Worm (Caenorhabditis elegans) whole organism, L1 larva: ENCODE data around the gene B0334.13.

Experiments
- ceh-82 ChIP-seq, 3 experiments: fragments of 150-350 bp in 1 of 3; sonication (generic microtip) in 2 of 3; optimal IDR thresholded peaks; 2 replicates each; lab custom pipeline; 2014 to 2017; ENCODE audit warnings: missing biosample characterization in 3 of 3, missing genetic modification characterization in 3 of 3
- ces-1 ChIP-seq: fragments of 150-350 bp; optimal IDR thresholded peaks from 2 replicates; lab custom pipeline; 2014; ENCODE audit warnings: missing biosample characterization, missing genetic modification reagents, missing genetic modification characterization
- efl-1 ChIP-seq, 4 experiments: fragments of 150-350 bp; optimal IDR thresholded peaks in 3 of 4; peaks in 1 of 4; 1 replicate in 1 of 4; 2 replicates in 3 of 4; lab custom pipeline; 2014; ENCODE audit warnings: missing biosample characterization in 2 of 4, missing genetic modification characterization in 2 of 4, missing genetic modification reagents in 2 of 4
- fkh-10 ChIP-seq: sonication (generic microtip); optimal IDR thresholded peaks from 2 replicates; lab custom pipeline; 2017; ENCODE audit warnings: missing biosample characterization, missing genetic modification reagents, missing genetic modification characterization
- lin-39 ChIP-seq: fragments of 150-350 bp; optimal IDR thresholded peaks from 2 replicates; lab custom pipeline; 2014; ENCODE audit warnings: missing biosample characterization, missing genetic modification reagents, missing genetic modification characterization
- mab-9 ChIP-seq: fragments of 200-800 bp; sonication (Bioruptor generic); IDR thresholded peaks from 2 replicates; pipeline ENCODE4 v1.3.6; 2022; ENCODE audit warnings: missing genetic modification reagents, missing genetic modification characterization, missing compliant biosample characterization
- vab-15 ChIP-seq: sonication (generic microtip); optimal IDR thresholded peaks from 2 replicates; lab custom pipeline; 2017; ENCODE audit warnings: missing genotype, mild to moderate bottlenecking, missing genetic modification characterization, missing compliant biosample characterization
- ztf-11 ChIP-seq, 2 experiments: sonication (generic microtip); optimal IDR thresholded peaks; 2 replicates each; lab custom pipeline; 2016 to 2017; ENCODE audit warnings: missing genetic modification characterization in 2 of 2, missing biosample characterization in 1 of 2, missing compliant biosample characterization in 1 of 2

DNA sequence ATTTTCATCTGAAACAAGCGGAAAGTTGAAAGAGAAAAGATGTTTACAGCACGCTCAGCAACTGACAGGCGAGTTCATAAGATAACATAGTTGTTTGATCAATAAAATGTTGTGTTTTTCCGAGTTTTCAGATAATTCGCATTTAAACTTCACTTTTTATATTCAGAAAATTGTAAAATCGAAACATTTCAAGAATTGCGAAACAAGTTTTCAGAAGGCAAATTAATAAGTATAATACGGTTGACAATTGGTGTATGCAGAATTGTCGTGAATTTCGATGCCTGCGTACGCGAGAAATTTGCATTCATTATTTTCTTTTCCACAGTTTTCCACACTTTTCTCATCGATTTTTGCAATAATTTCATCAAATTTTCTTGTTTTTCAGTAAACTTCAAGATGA, 7.2 kb downstream of the B0334.13 start, which contains the start of the genes ooc-3 and B0334.4:
- TF ChIP-seq efl-1 (optimal IDR thresholded peaks at IDR 0.05; lab: Kevin White, UChicago) (peak; percentile 38 to 58), efl-1 (GFP tag; optimal IDR thresholded peaks at IDR 0.05 in 1 of 2; lab: Kevin White, UChicago) (peak; percentile 56 to 85), vab-15 (tag; lab: Kevin White, UChicago) (no peak), ztf-11 (tag; optimal IDR thresholded peaks at IDR 0.05; lab: Kevin White, UChicago) (no peak), fkh-10 (no peak), ceh-82 (tag; optimal IDR thresholded peaks at IDR 0.05; lab: Kevin White, UChicago) (peak in 2 of 3 experiments; percentile 18 to 48), lin-39 (tag; lab: Kevin White, UChicago) (no peak), mab-9 (no peak), ces-1 (no peak)
